Fruit fly (Drosophila melanogaster): Measurements from ENCODE around the gene mira.

mira gene

dm6 chr3R:19901742-19902141, 33.2 kb downstream of the mira start:
- no peak for TF ChIP-seq ttk (optimal IDR thresholded peaks at IDR 0.05)
- TF ChIP-seq h (optimal IDR thresholded peaks at IDR 0.05), result no peak
- TF ChIP-seq insv (optimal IDR thresholded peaks at IDR 0.05), result no peak
- no peak for TF ChIP-seq Myc (optimal IDR thresholded peaks at IDR 0.05)
- TF ChIP-seq psq (optimal IDR thresholded peaks at IDR 0.05), result no peak
- no peak for TF ChIP-seq Sin3A (optimal IDR thresholded peaks at IDR 0.05)

DNA sequence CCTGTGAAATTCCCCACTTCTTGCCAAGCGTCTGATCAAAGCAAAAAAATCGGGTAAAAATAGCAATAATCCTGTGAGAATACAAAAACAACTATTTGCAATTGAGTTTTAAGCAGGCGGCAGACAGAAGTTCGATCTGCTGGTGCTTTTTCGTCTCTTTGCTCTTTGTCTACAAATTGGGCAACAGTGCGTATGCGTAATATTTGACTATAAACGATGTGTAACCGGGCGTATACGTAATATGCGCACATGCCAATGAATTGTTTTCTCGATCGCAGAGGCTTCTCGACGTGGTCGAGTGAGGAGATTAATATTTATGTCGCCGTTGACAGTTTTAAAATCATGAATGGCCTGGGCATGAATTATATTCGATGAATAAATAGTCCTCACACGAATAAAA, 39.6 kb downstream of the mira start:
- TF ChIP-seq Myc (optimal IDR thresholded peaks at IDR 0.05) (no peak), Sin3A (optimal IDR thresholded peaks at IDR 0.05) (no peak), h (optimal IDR thresholded peaks at IDR 0.05) (no peak), insv (optimal IDR thresholded peaks at IDR 0.05) (no peak), ttk (optimal IDR thresholded peaks at IDR 0.05) (no peak), psq (optimal IDR thresholded peaks at IDR 0.05) (no peak)

DNA sequence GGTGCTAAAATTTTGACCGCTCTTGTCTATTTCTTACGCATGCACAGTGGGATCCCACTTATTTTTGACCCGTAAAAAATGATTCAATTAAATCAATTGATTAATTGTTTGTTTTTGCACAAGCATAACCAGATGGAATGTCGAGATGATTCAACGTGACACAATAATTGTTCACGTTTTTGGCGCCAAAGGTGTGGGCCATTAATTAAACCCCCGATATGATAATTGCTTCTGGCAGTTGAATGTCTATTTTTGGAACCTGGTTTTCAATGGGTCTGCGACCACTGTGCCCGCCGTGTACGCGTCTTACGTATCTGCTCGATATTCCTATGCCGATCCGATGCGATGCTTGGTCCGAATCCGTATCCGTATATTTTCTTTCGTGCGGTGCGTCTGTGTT, 42.9 kb downstream of the mira start:
- TF ChIP-seq Sin3A (optimal IDR thresholded peaks at IDR 0.05), result no peak
- no peak for TF ChIP-seq Myc (optimal IDR thresholded peaks at IDR 0.05)
- no peak for TF ChIP-seq psq (optimal IDR thresholded peaks at IDR 0.05)
- TF ChIP-seq insv (optimal IDR thresholded peaks at IDR 0.05), result no peak
- TF ChIP-seq ttk (optimal IDR thresholded peaks at IDR 0.05), result no peak
- no peak for TF ChIP-seq h (optimal IDR thresholded peaks at IDR 0.05)

DNA sequence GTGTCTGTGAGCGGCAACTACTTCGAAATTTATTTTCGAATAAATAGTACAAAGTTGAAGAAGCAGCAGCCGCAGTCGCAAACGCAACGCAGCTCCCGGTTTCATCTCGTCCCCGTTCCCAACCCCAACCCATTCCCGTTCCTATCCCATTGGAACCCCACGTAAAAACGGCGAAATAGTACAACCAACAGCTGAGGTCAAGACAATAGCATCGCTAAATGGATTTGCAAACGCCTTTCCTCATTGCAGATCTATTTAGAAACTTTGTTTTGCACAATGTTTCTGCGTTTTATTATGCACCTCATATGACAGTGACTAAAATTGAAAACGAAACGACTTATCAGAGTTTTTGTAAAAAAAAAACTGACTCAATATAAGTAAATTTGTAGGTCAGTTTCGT, 43.6 kb downstream of the mira start:
- TF ChIP-seq psq (optimal IDR thresholded peaks at IDR 0.05), result no peak
- no peak for TF ChIP-seq ttk (optimal IDR thresholded peaks at IDR 0.05)
- TF ChIP-seq h (optimal IDR thresholded peaks at IDR 0.05), result no peak
- TF ChIP-seq Sin3A (optimal IDR thresholded peaks at IDR 0.05), result no peak
- no peak for TF ChIP-seq Myc (optimal IDR thresholded peaks at IDR 0.05)
- TF ChIP-seq insv (optimal IDR thresholded peaks at IDR 0.05), result no peak

dm6 chr3R:19890340-19890998, 44.5 kb downstream of the mira start, which contains the start of gene CG4733:
CG4733 (plus strand) TSS chr3R:19890689.
- TF ChIP-seq Sin3A (optimal IDR thresholded peaks at IDR 0.05) (no peak), psq (optimal IDR thresholded peaks at IDR 0.05) (no peak), h (optimal IDR thresholded peaks at IDR 0.05) (no peak), Myc (optimal IDR thresholded peaks at IDR 0.05) (no peak), insv (optimal IDR thresholded peaks at IDR 0.05) (no peak), ttk (optimal IDR thresholded peaks at IDR 0.05) (no peak)

DNA sequence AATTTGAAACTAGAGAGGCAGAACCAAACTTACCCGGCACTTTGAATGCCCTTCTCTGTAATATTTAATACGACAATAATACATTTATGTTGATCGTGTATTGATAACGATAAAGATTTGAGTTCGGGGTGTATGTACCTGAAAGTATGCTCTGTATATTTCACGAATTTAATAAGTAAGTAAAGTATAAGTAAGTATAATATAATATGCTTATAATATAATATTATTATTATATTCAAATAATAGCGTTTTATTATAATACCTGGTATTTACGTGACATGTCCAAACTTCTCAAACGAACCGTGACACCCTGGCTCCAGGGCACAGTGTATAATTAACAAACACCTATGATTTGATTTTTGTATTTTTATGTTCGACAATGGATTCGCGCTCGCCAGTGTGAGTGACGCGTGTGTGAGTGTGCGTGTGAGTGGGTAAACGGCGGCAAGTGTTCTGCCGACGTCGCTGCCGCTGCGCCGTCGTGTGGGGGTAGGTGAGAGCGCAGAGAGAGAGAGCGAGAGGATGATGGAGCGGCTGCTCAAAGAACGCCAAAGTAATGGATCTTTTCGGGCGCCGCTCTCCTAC, 45.2 kb downstream of the mira start:
- TF ChIP-seq ttk (optimal IDR thresholded peaks at IDR 0.05), result no peak
- no peak for TF ChIP-seq psq (optimal IDR thresholded peaks at IDR 0.05)
- no peak for TF ChIP-seq insv (optimal IDR thresholded peaks at IDR 0.05)
- TF ChIP-seq Sin3A (optimal IDR thresholded peaks at IDR 0.05), result no peak
- TF ChIP-seq h (optimal IDR thresholded peaks at IDR 0.05), result no peak
- TF ChIP-seq Myc (optimal IDR thresholded peaks at IDR 0.05), result no peak

DNA sequence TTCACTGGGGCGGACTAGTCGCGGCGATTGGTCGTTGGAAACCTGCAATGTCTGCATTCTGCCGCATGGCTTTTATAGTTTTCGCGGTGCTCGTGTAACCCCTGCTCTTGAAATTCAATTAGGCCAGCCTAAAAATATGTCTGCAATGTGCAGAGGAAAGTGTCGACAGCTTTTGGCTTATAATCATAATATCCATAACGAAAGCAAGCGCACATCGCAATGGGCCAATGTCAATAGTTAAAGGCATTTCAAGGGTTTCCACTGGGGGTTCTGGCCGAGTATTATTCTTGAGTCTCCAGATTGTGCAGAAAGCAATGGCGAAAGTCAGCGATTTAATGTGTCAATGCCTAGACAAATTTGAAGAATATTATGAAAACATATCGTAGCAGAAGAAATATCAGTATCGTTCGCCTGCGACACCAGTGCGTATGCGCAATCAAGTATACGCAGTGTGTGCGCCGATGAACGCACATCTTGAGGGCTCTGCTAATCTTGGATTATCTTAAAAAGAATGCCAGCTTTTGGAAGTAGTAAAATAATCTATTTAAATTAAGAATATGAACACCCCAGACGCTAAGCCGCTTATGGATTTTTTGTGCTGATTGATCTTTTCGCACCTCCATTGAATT, 46.6 kb downstream of the mira start, which contains the start of gene ninaE:
TSS of gene ninaE (minus strand) at position 51 of the 629 bp plus-strand sequence.
- TF ChIP-seq Myc (optimal IDR thresholded peaks at IDR 0.05) (no peak), insv (optimal IDR thresholded peaks at IDR 0.05) (no peak), h (optimal IDR thresholded peaks at IDR 0.05) (no peak), psq (optimal IDR thresholded peaks at IDR 0.05) (no peak), Sin3A (optimal IDR thresholded peaks at IDR 0.05) (no peak), ttk (optimal IDR thresholded peaks at IDR 0.05) (no peak)

All from Kc167 (cell line).